Worm (Caenorhabditis elegans) whole organism, mixed stage, embryonic: Measurements from ENCODE around the gene wrn-1.

Experiments
- M03D4.4 ChIP-seq: sonication (generic microtip); optimal IDR thresholded peaks from 2 replicates; lab custom pipeline; 2017; ENCODE audit warnings: mild to moderate bottlenecking, missing genetic modification characterization, missing compliant biosample characterization
- bed-3 ChIP-seq: fragments of 200-800 bp; sonication (Bioruptor generic); optimal IDR thresholded peaks from 3 replicates; lab custom pipeline; 2018; ENCODE audit warnings: mild to moderate bottlenecking, missing genetic modification characterization, moderate library complexity, missing compliant biosample characterization
- blmp-1 ChIP-seq: fragments of 150-350 bp; optimal IDR thresholded peaks from 2 replicates; lab custom pipeline; 2014; ENCODE audit warnings: missing biosample characterization, missing genetic modification characterization
- ceh-43 ChIP-seq: fragments of 200-800 bp; sonication (Bioruptor generic); optimal IDR thresholded peaks from 2 replicates; lab custom pipeline; 2018; ENCODE audit warnings: mild to moderate bottlenecking, missing genetic modification characterization, moderate library complexity, missing compliant biosample characterization
- ceh-83 ChIP-seq: fragments of 200-800 bp; sonication (Bioruptor generic); optimal IDR thresholded peaks from 2 replicates; lab custom pipeline; 2018; ENCODE audit warnings: mild to moderate bottlenecking, missing genetic modification characterization, missing compliant biosample characterization
- ces-1 ChIP-seq: fragments of 150-350 bp; optimal IDR thresholded peaks from 2 replicates; lab custom pipeline; 2014; ENCODE audit warnings: missing biosample characterization, missing genetic modification reagents, missing genetic modification characterization
- drap-1 ChIP-seq: fragments of 200-800 bp; sonication (Bioruptor generic); optimal IDR thresholded peaks from 3 replicates; lab custom pipeline; 2018; ENCODE audit warnings: mild to moderate bottlenecking, missing genetic modification characterization, missing compliant biosample characterization
- elt-1 ChIP-seq: sonication (generic microtip); optimal IDR thresholded peaks from 2 replicates; lab custom pipeline; 2017; ENCODE audit warnings: missing genetic modification characterization, mild to moderate bottlenecking, missing compliant biosample characterization, antibody characterized with exemption, moderate library complexity, borderline replicate concordance; ENCODE audit not compliant: insufficient read depth
- flh-1 ChIP-seq: fragments of 200-800 bp; sonication (Bioruptor generic); optimal IDR thresholded peaks from 2 replicates; lab custom pipeline; 2018; ENCODE audit warnings: mild to moderate bottlenecking, missing genetic modification characterization, moderate library complexity, missing compliant biosample characterization
- ham-2 ChIP-seq: fragments of 200-800 bp; sonication (Bioruptor generic); optimal IDR thresholded peaks from 2 replicates; lab custom pipeline; 2018; ENCODE audit warnings: mild to moderate bottlenecking, missing genetic modification characterization, missing compliant biosample characterization
- hlh-1 ChIP-seq: fragments of 150-350 bp; optimal IDR thresholded peaks from 2 replicates; lab custom pipeline; 2014; ENCODE audit warnings: missing biosample characterization, missing genetic modification reagents, missing genetic modification characterization
- lin-13 ChIP-seq: fragments of 150-350 bp; optimal IDR thresholded peaks from 2 replicates; lab custom pipeline; 2014; ENCODE audit warnings: missing biosample characterization, missing genetic modification characterization
- lin-32 ChIP-seq: fragments of 200-800 bp; sonication (Bioruptor generic); optimal IDR thresholded peaks from 2 replicates; lab custom pipeline; 2018; ENCODE audit warnings: mild to moderate bottlenecking, missing genetic modification characterization, missing compliant biosample characterization
- lsy-2 ChIP-seq: fragments of 150-350 bp; optimal IDR thresholded peaks from 2 replicates; lab custom pipeline; 2014; ENCODE audit warnings: missing biosample characterization, missing genetic modification characterization
- mab-5 ChIP-seq: fragments of 150-350 bp; optimal IDR thresholded peaks from 2 replicates; lab custom pipeline; 2014; ENCODE audit warnings: missing biosample characterization, missing genetic modification characterization
- mep-1 ChIP-seq: fragments of 150-350 bp; optimal IDR thresholded peaks from 2 replicates; lab custom pipeline; 2017; ENCODE audit warnings: missing biosample characterization, missing genetic modification reagents, missing genetic modification characterization, inconsistent platforms
- mls-2 ChIP-seq: sonication (generic microtip); optimal IDR thresholded peaks from 2 replicates; lab custom pipeline; 2016; ENCODE audit warnings: mild to moderate bottlenecking, missing genetic modification characterization, moderate library complexity, missing compliant biosample characterization
- nhr-2 ChIP-seq: fragments of 150-350 bp; optimal IDR thresholded peaks from 2 replicates; lab custom pipeline; 2014; ENCODE audit warnings: missing biosample characterization, missing genetic modification characterization
- nhr-28 ChIP-seq: fragments of 150-350 bp; optimal IDR thresholded peaks from 2 replicates; lab custom pipeline; 2014; ENCODE audit warnings: missing biosample characterization, missing genetic modification characterization
- nhr-76 ChIP-seq: sonication (generic microtip); optimal IDR thresholded peaks from 2 replicates; lab custom pipeline; 2017; ENCODE audit warnings: missing biosample characterization, missing genetic modification characterization
- pha-4 ChIP-seq: fragments of 150-350 bp; optimal IDR thresholded peaks from 2 replicates; lab custom pipeline; 2018; ENCODE audit warnings: missing biosample characterization, missing genetic modification reagents, missing genetic modification characterization
- sem-2 ChIP-seq: fragments of 200-800 bp; sonication (Bioruptor generic); optimal IDR thresholded peaks from 2 replicates; lab custom pipeline; 2018; ENCODE audit warnings: mild to moderate bottlenecking, missing genetic modification characterization, missing compliant biosample characterization
- snpc-4 ChIP-seq: fragments of 150-350 bp; optimal IDR thresholded peaks from 2 replicates; lab custom pipeline; 2014; ENCODE audit warnings: missing biosample characterization, missing genetic modification characterization
- sptf-1 ChIP-seq: sonication (generic microtip); optimal IDR thresholded peaks from 2 replicates; lab custom pipeline; 2017; ENCODE audit warnings: mild to moderate bottlenecking, missing genetic modification characterization, moderate library complexity, missing compliant biosample characterization
- tbx-8 ChIP-seq: fragments of 200-800 bp; sonication (Bioruptor generic); optimal IDR thresholded peaks from 2 replicates; lab custom pipeline; 2018; ENCODE audit warnings: mild to moderate bottlenecking, missing genetic modification characterization, moderate library complexity, missing compliant biosample characterization
- unc-120 ChIP-seq: sonication (generic microtip); optimal IDR thresholded peaks from 2 replicates; lab custom pipeline; 2017; ENCODE audit warnings: missing genetic modification characterization, missing compliant biosample characterization; ENCODE audit not compliant: poor library complexity, severe bottlenecking
- unc-39 ChIP-seq: fragments of 150-350 bp; optimal IDR thresholded peaks from 2 replicates; lab custom pipeline; 2014; ENCODE audit warnings: missing biosample characterization, missing genetic modification characterization
- unc-62 ChIP-seq: fragments of 150-350 bp; optimal IDR thresholded peaks from 2 replicates; lab custom pipeline; 2014; ENCODE audit warnings: missing biosample characterization, missing genetic modification reagents, missing genetic modification characterization
- zip-8 ChIP-seq: fragments of 150-350 bp; optimal IDR thresholded peaks from 2 replicates; lab custom pipeline; 2014; ENCODE audit warnings: missing biosample characterization, missing genetic modification characterization
- ztf-11 ChIP-seq: fragments of 150-350 bp; optimal IDR thresholded peaks from 2 replicates; lab custom pipeline; 2014; ENCODE audit warnings: missing biosample characterization, missing genetic modification characterization

Gene wrn-1

DNA sequence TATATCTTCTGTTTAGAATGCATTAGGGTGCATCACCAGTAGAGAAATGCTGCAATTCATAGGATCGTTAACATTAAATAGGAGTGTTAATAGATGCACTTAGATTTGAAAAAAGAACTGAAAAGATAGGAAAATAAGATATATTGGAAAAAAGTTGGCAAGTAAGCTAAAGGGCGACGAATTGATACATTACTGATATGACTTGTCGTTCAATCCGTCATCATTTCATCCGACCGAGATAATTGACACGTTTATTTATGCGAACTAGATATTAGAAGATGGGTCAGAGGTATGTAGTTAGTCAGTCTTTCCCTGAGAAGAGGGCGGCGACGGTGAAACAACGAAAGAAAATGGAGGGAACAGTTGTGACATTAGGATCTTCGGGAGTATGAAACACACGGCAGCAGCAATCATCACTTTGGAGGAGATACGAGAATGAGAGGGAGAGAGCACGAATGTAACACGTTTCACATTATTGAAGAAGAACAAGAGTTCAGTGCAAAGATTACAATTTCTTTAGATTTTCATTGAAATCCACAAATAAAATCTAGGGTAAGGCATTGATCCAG lies 9.9 kb upstream of the wrn-1 start, which contains the start of gene lron-15:
Gene lron-15 (minus strand): TSS at position 51 of the 569 bp plus-strand sequence.
- TF ChIP-seq ztf-11 (tag; lab: Kevin White, UChicago) (no peak), unc-62 (GFP tag; lab: Kevin White, UChicago) (peak; percentile 85), hlh-1 (tag; lab: Kevin White, UChicago) (peak; percentile 92), unc-120 (tag; lab: Kevin White, UChicago) (peak; percentile 46), nhr-76 (tag; lab: Kevin White, UChicago) (no peak)

DNA sequence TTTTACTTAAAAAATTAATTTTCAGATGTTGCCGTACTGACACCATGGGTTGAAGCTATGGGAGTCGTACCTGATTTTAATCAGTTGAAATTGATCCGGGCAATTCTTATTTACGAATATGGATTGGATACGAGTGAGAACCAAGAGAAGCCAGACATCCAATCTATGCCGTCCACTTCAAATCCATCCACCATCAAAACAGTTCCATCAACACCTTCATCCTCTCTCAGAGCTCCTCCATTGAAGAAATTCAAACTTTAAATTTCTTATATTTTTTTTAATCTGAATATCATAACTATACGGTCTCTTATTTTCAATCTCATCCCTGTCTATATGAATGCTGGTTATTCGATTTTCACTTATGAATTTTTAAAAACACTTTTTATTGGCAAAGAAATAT lies 4.1 kb downstream of the wrn-1 start:
- TF ChIP-seq ceh-83 (GFP tag; lab: Kevin White, UChicago) (no peak), mep-1 (tag; lab: Kevin White, UChicago) (no peak), M03D4.4 (no peak), unc-39 (tag; lab: Kevin White, UChicago) (no peak), ztf-11 (tag; lab: Kevin White, UChicago) (no peak), sptf-1 (tag; lab: Kevin White, UChicago) (no peak), unc-62 (GFP tag; lab: Kevin White, UChicago) (no peak), nhr-28 (no peak), unc-120 (tag; lab: Kevin White, UChicago) (no peak), ceh-43 (no peak), mls-2 (no peak), ces-1 (GFP tag; lab: Kevin White, UChicago) (no peak), flh-1 (GFP tag; lab: Kevin White, UChicago) (no peak), zip-8 (tag; lab: Kevin White, UChicago) (no peak), pha-4 (tag; lab: Kevin White, UChicago) (no peak), mab-5 (tag; lab: Kevin White, UChicago) (no peak), nhr-2 (tag; lab: Kevin White, UChicago) (no peak), lin-13 (no peak), nhr-76 (tag; lab: Kevin White, UChicago) (no peak)

DNA sequence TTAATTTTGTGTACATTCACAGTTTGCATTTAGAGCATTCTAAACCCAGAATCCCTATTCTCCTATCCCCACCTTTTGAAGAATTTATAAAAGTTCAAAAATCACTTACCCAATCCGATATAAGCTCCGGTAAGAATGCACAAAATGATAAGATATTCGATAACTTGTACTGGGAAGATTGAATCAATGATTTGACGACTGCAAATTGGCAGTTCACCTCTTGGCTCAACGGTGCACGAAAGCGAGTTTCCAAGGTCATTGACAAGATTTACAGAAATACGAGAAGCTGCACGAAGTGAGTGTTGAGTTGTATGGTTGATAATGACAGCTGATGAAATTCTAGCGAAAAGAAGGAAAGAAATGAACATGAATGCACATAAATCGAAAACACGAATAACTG lies 5.5 kb downstream of the wrn-1 start:
- TF ChIP-seq ztf-11 (tag; lab: Kevin White, UChicago) (no peak), tbx-8 (GFP tag; lab: Kevin White, UChicago) (no peak), nhr-76 (tag; lab: Kevin White, UChicago) (no peak), mep-1 (tag; lab: Kevin White, UChicago) (no peak), elt-1 (tag; lab: Kevin White, UChicago) (no peak), snpc-4 (no peak)

DNA sequence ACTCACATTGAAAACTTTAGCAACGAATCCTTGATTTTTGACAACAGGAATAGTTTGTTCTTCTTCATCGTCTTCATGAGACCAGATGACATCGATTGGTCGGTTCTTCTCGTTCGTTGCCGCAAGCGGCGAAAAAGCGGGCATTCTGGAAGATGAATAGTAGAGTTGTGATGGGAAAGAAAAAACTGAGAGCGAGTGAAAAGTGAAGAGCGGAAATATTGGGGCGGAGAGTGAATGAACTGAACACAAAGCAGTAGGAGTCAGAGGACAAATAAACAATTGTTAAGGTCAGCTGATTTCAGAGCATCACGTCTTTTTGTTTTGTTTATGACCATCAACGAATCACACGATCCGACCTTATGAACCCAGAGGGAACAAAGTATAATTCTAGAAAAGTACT lies 6.5 kb downstream of the wrn-1 start, which contains the start of gene F18C5.10:
Gene F18C5.10 (minus strand): TSS at position 145 of the 400 bp plus-strand sequence.
- TF ChIP-seq sptf-1 (tag; lab: Kevin White, UChicago) (no peak), lsy-2 (tag; lab: Kevin White, UChicago) (no peak), unc-39 (tag; lab: Kevin White, UChicago) (no peak), drap-1 (no peak), blmp-1 (tag; lab: Kevin White, UChicago) (no peak)
- TF ChIP-seq, all 35 proteins: peak for 0

DNA sequence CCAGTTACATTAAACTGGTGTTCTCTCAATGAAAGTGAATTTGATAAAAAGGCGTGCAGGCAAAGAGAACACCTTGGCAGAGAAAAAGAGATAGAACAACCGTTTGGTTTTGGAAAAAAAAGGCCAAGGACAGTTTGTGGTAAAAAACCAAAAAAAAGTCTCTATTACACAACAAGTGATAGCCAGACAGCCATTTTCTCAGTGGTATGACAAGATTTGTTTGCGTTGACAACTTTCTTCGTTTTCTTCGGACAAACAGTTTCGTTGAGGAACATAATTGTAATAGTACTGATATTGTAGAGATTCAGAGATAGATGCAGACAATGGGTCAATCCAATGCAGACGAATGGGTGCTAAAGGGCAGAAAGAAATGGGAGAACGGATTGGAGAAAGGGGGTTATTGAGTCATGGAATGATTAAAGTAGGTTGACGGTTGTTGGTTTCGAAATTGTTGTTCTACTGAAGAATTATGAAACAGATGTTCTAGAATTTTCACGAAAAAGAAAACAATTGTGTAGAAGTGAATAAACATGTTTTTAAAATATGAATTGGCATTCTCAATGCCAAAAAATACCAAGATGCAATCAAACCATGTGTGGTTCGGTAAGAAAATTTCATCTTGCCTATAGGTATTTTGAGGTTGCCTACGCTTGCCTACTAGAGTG lies 7.6 kb downstream of the wrn-1 start:
- TF ChIP-seq drap-1: no peak
- no peak for TF ChIP-seq mep-1 (tag; lab: Kevin White, UChicago)
- TF ChIP-seq bed-3 (GFP tag; lab: Kevin White, UChicago): no peak
- no peak for TF ChIP-seq hlh-1 (tag; lab: Kevin White, UChicago)
- no peak for TF ChIP-seq sem-2 (GFP tag; lab: Kevin White, UChicago)
- TF ChIP-seq lin-32 (GFP tag; lab: Kevin White, UChicago): no peak
- no peak for TF ChIP-seq nhr-28
- no peak for TF ChIP-seq nhr-2 (tag; lab: Kevin White, UChicago)
- no peak for TF ChIP-seq unc-62 (GFP tag; lab: Kevin White, UChicago)
- no peak for TF ChIP-seq unc-120 (tag; lab: Kevin White, UChicago)
- TF ChIP-seq sptf-1 (tag; lab: Kevin White, UChicago): no peak
- TF ChIP-seq ham-2 (GFP tag; lab: Kevin White, UChicago): no peak
- no peak for TF ChIP-seq nhr-76 (tag; lab: Kevin White, UChicago)
- no peak for TF ChIP-seq M03D4.4
- no peak for TF ChIP-seq mls-2
- TF ChIP-seq blmp-1 (tag; lab: Kevin White, UChicago): no peak
